In the genomic region with DNA sequence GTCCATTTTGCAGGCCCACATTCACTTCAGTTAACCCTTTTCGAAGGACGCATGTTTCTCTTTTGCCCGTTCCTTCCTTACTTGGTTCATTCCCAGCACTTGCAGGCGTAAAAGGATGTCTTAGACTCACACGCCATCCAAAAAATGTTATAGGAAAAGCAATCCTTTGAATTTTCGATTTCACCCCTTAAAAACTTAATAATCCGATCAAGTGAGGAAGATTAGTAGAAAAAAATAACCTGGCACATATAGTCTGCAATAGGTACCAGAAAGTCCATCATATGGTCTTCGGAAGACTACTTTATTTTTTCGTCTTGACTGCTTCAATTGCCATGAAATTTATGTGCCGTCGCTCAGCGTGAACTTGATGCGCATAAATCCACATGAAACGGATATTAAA, we compare ENCODE assay signal across 1 fruit fly cellular context.
TF ChIP-seq lines count a peak whose summit lies in the region.

No protein-coding gene starts in this region.

TF ChIP-seq in whole organism, embryonic, 481 proteins besides CTCF, POLR2A, EP300 and RAD21 (continued from another document):
- TF ChIP-seq dysf (GFP tag; IDR thresholded peaks at IDR 0.05; lab: Robert Waterston, UW), result 0 out of 3 replicates have a peak, but pooled peaks have one; percentile 26
- peak; percentile 10 for TF ChIP-seq CG1603 (tag; optimal IDR thresholded peaks at IDR 0.05; lab: Kevin White, UChicago)
- TF ChIP-seq CG13424 (tag; optimal IDR thresholded peaks at IDR 0.05; lab: Kevin White, UChicago), result peak; percentile 2
- peak; percentile 27; the same call in 1 of the 2 replicates for TF ChIP-seq CG32532 (GFP tag; IDR thresholded peaks at IDR 0.05; lab: Robert Waterston, UW)
- peak; percentile 3 for TF ChIP-seq CG12391 (tag; optimal IDR thresholded peaks at IDR 0.05; lab: Kevin White, UChicago)
- peak; percentile 5 for TF ChIP-seq Hmr (GFP tag; optimal IDR thresholded peaks at IDR 0.05; lab: Kevin White, UChicago)
- peak; percentile 14; the same call in 1 of the 2 replicates for TF ChIP-seq CG3847 (GFP tag; IDR thresholded peaks at IDR 0.05; lab: Robert Waterston, UW)
- TF ChIP-seq row (GFP tag; IDR thresholded peaks at IDR 0.05; lab: Robert Waterston, UW), result peak; percentile 60; the same call in 2 of the 3 replicates
- TF ChIP-seq onecut (GFP tag; IDR thresholded peaks at IDR 0.05; lab: Robert Waterston, UW), result no peak
- no peak for TF ChIP-seq CG15073 (GFP tag; optimal IDR thresholded peaks at IDR 0.05; lab: Kevin White, UChicago)
- TF ChIP-seq CG11456 (GFP tag; IDR thresholded peaks at IDR 0.05; lab: Robert Waterston, UW), result 0 out of 3 replicates have a peak, but pooled peaks have one; percentile 10
- TF ChIP-seq Ptx1 (GFP tag; IDR thresholded peaks at IDR 0.05; lab: Robert Waterston, UW), result peak; percentile 40; the same call in 1 of the 2 replicates
- TF ChIP-seq ind (GFP tag; optimal IDR thresholded peaks at IDR 0.05; lab: Kevin White, UChicago), result no peak
- TF ChIP-seq Gug (GFP tag; IDR thresholded peaks at IDR 0.05; lab: Robert Waterston, UW), result no peak
- TF ChIP-seq bbx (GFP tag; IDR thresholded peaks at IDR 0.05; lab: Robert Waterston, UW; ENCODE audit: partially characterized antibody), result no peak
- peak; percentile 31; the same call in 1 of the 2 replicates for TF ChIP-seq Xrp1 (GFP tag; IDR thresholded peaks at IDR 0.05; lab: Robert Waterston, UW)
- TF ChIP-seq lilli (GFP tag; optimal IDR thresholded peaks at IDR 0.05; lab: Kevin White, UChicago), result peak; percentile 16
- no peak for TF ChIP-seq CG8388 (GFP tag; optimal IDR thresholded peaks at IDR 0.05; lab: Kevin White, UChicago)
- TF ChIP-seq Rfx (GFP tag; IDR thresholded peaks at IDR 0.05; lab: Robert Waterston, UW), result 0 out of 2 replicates have a peak, but pooled peaks have one; percentile 17
- TF ChIP-seq CG11247 (GFP tag; IDR thresholded peaks at IDR 0.05; lab: Robert Waterston, UW), result no peak
- TF ChIP-seq insv (GFP tag; optimal IDR thresholded peaks at IDR 0.05; lab: Kevin White, UChicago), result no peak
- TF ChIP-seq CG9932 (GFP tag; IDR thresholded peaks at IDR 0.05; lab: Robert Waterston, UW), result 0 out of 2 replicates have a peak, but pooled peaks have one; percentile 20
- TF ChIP-seq salm (tag; optimal IDR thresholded peaks at IDR 0.05; lab: Kevin White, UChicago), result no peak
- TF ChIP-seq BtbVII (GFP tag; optimal IDR thresholded peaks at IDR 0.05; lab: Kevin White, UChicago), result no peak
- peak; percentile 52 for TF ChIP-seq CG2120 (GFP tag; optimal IDR thresholded peaks at IDR 0.05; lab: Kevin White, UChicago)
